Worm (Caenorhabditis elegans) whole organism, L3 larva: ENCODE data around the gene R05A10.1.

Experiments used
- ZK546.5 ChIP-seq: sonication (generic microtip); optimal IDR thresholded peaks from 2 replicates; lab custom pipeline; 2017; ENCODE audit warnings: missing biosample characterization, missing genetic modification characterization
- aly-2 ChIP-seq: fragments of 150-350 bp; optimal IDR thresholded peaks from 2 replicates; lab custom pipeline; 2014; ENCODE audit warnings: missing biosample characterization, missing genetic modification characterization
- ama-1 ChIP-seq: fragments of 150-350 bp; optimal IDR thresholded peaks from 2 replicates; lab custom pipeline; 2018
- ceh-16 ChIP-seq: sonication (generic microtip); optimal IDR thresholded peaks from 2 replicates; lab custom pipeline; 2017; ENCODE audit warnings: missing biosample characterization, missing genetic modification characterization
- ceh-28 ChIP-seq: fragments of 150-350 bp; optimal IDR thresholded peaks from 2 replicates; lab custom pipeline; 2014; ENCODE audit warnings: missing biosample characterization, missing genetic modification reagents, missing genetic modification characterization
- ceh-9 ChIP-seq: sonication (generic microtip); optimal IDR thresholded peaks from 2 replicates; lab custom pipeline; 2018; ENCODE audit warnings: missing biosample characterization, missing genetic modification characterization
- egl-27 ChIP-seq: sonication (generic microtip); optimal IDR thresholded peaks from 4 replicates; lab custom pipeline; 2017; ENCODE audit warnings: missing biosample characterization, missing genetic modification reagents, missing genetic modification characterization
- egl-5 ChIP-seq: fragments of 150-350 bp; optimal IDR thresholded peaks from 2 replicates; lab custom pipeline; 2017; ENCODE audit warnings: missing biosample characterization, missing genetic modification reagents, missing genetic modification characterization, inconsistent platforms
- elt-1 ChIP-seq: fragments of 150-350 bp; optimal IDR thresholded peaks from 2 replicates; lab custom pipeline; 2014; ENCODE audit warnings: missing biosample characterization, missing genetic modification characterization
- elt-2 ChIP-seq: sonication (generic microtip); optimal IDR thresholded peaks from 2 replicates; lab custom pipeline; 2016; ENCODE audit warnings: missing genetic modification reagents, mild to moderate bottlenecking, missing genetic modification characterization, missing compliant biosample characterization
- eor-1 ChIP-seq, 2 experiments: fragments of 150-350 bp; optimal IDR thresholded peaks; 2 replicates each; lab custom pipeline; 2014 to 2018; ENCODE audit warnings: missing biosample characterization in 2 of 2, missing genetic modification characterization in 2 of 2
- fkh-10 ChIP-seq: sonication (generic microtip); optimal IDR thresholded peaks from 2 replicates; lab custom pipeline; 2017; ENCODE audit warnings: missing biosample characterization, missing genetic modification reagents, missing genetic modification characterization
- fkh-2 ChIP-seq: fragments of 150-350 bp; optimal IDR thresholded peaks from 2 replicates; lab custom pipeline; 2014; ENCODE audit warnings: missing biosample characterization, missing genetic modification reagents, missing genetic modification characterization
- fos-1 ChIP-seq: fragments of 150-350 bp; optimal IDR thresholded peaks from 2 replicates; lab custom pipeline; 2014; ENCODE audit warnings: missing biosample characterization, missing genetic modification characterization
- jun-1 ChIP-seq: fragments of 150-350 bp; optimal IDR thresholded peaks from 2 replicates; lab custom pipeline; 2014; ENCODE audit warnings: missing biosample characterization, missing genetic modification reagents, missing genetic modification characterization
- lin-15B ChIP-seq: fragments of 150-350 bp; optimal IDR thresholded peaks from 2 replicates; lab custom pipeline; 2014; ENCODE audit warnings: missing biosample characterization, missing genetic modification characterization
- lin-39 ChIP-seq: fragments of 150-350 bp; optimal IDR thresholded peaks from 2 replicates; lab custom pipeline; 2018; ENCODE audit warnings: missing biosample characterization, missing genetic modification reagents, missing genetic modification characterization
- lsy-12 ChIP-seq: sonication (generic microtip); optimal IDR thresholded peaks from 2 replicates; lab custom pipeline; 2016; ENCODE audit warnings: mild to moderate bottlenecking, missing genetic modification characterization, missing compliant biosample characterization
- mdl-1 ChIP-seq: fragments of 150-350 bp; optimal IDR thresholded peaks from 2 replicates; lab custom pipeline; 2014; ENCODE audit warnings: missing biosample characterization, missing genetic modification characterization
- nhr-11 ChIP-seq: fragments of 150-350 bp; optimal IDR thresholded peaks from 2 replicates; lab custom pipeline; 2014; ENCODE audit warnings: missing biosample characterization, missing genetic modification characterization
- nhr-12 ChIP-seq: fragments of 150-350 bp; optimal IDR thresholded peaks from 2 replicates; lab custom pipeline; 2014; ENCODE audit warnings: missing biosample characterization, missing genetic modification characterization
- nhr-23 ChIP-seq: fragments of 150-350 bp; optimal IDR thresholded peaks from 2 replicates; lab custom pipeline; 2014; ENCODE audit warnings: missing biosample characterization, missing genetic modification reagents, missing genetic modification characterization
- nhr-237 ChIP-seq: fragments of 150-350 bp; optimal IDR thresholded peaks from 2 replicates; lab custom pipeline; 2014; ENCODE audit warnings: missing biosample characterization, missing genetic modification characterization
- nhr-25 ChIP-seq: sonication (generic microtip); optimal IDR thresholded peaks from 2 replicates; lab custom pipeline; 2017; ENCODE audit warnings: missing biosample characterization, missing genetic modification characterization
- nhr-28 ChIP-seq: fragments of 150-350 bp; optimal IDR thresholded peaks from 2 replicates; lab custom pipeline; 2014; ENCODE audit warnings: missing biosample characterization, missing genetic modification characterization
- nhr-43 ChIP-seq: sonication (generic microtip); optimal IDR thresholded peaks from 2 replicates; lab custom pipeline; 2016; ENCODE audit warnings: mild to moderate bottlenecking, missing genetic modification characterization, missing compliant biosample characterization; ENCODE audit not compliant: poor library complexity, severe bottlenecking
- nhr-67 ChIP-seq: fragments of 150-350 bp; optimal IDR thresholded peaks from 2 replicates; lab custom pipeline; 2014; ENCODE audit warnings: missing biosample characterization, missing genetic modification characterization
- nhr-77 ChIP-seq: fragments of 150-350 bp; optimal IDR thresholded peaks from 2 replicates; lab custom pipeline; 2014; ENCODE audit warnings: missing biosample characterization, missing genetic modification characterization
- snpc-4 ChIP-seq: fragments of 150-350 bp; optimal IDR thresholded peaks from 2 replicates; lab custom pipeline; 2014; ENCODE audit warnings: missing biosample characterization, missing genetic modification characterization
- unc-39 ChIP-seq: sonication (generic microtip); optimal IDR thresholded peaks from 4 replicates; lab custom pipeline; 2017; ENCODE audit warnings: missing biosample characterization, missing genetic modification characterization
- zag-1 ChIP-seq: fragments of 150-350 bp; optimal IDR thresholded peaks from 2 replicates; lab custom pipeline; 2014; ENCODE audit warnings: missing biosample characterization, missing genetic modification characterization
- ztf-11 ChIP-seq: fragments of 150-350 bp; optimal IDR thresholded peaks from 2 replicates; lab custom pipeline; 2014; ENCODE audit warnings: missing biosample characterization, missing genetic modification characterization

R05A10.1 gene

ce11 chrIV:14191919-14192318 lies 9.7 kb downstream of the R05A10.1 start, which contains the start of gene K01G12.22:
TSS of gene K01G12.22 (plus strand) at chrIV:14192219.
- TF ChIP-seq egl-5 = no peak
- no peak for TF ChIP-seq nhr-237 (tag; lab: Kevin White, UChicago)
- no peak for TF ChIP-seq nhr-67 (tag; lab: Kevin White, UChicago)
- no peak for TF ChIP-seq egl-27 (tag; lab: Kevin White, UChicago)
- TF ChIP-seq fkh-10 (GFP tag; lab: Kevin White, UChicago) = no peak
- no peak for TF ChIP-seq unc-39
- TF ChIP-seq nhr-25 (tag; lab: Kevin White, UChicago) = no peak
- no peak for TF ChIP-seq ceh-16
- no peak for TF ChIP-seq ama-1 (lab: Kevin White, UChicago)
- no peak for TF ChIP-seq nhr-11
- TF ChIP-seq, all 47 proteins: peak for 0

- no peak for TF ChIP-seq nhr-237 (tag; lab: Kevin White, UChicago)
- TF ChIP-seq nhr-67 (tag; lab: Kevin White, UChicago) = no peak
- no peak for TF ChIP-seq ZK546.5 (tag; lab: Kevin White, UChicago)
- TF ChIP-seq unc-39 = no peak
- no peak for TF ChIP-seq mdl-1 (tag; lab: Kevin White, UChicago)
- no peak for TF ChIP-seq snpc-4 (tag; lab: Kevin White, UChicago)
- TF ChIP-seq zag-1 (tag; lab: Kevin White, UChicago) = no peak
- no peak for TF ChIP-seq eor-1 (tag; optimal IDR thresholded peaks at IDR 0.05; lab: Kevin White, UChicago)
- no peak for TF ChIP-seq fkh-2
- TF ChIP-seq nhr-77 (tag; lab: Kevin White, UChicago) = no peak
These were observed 11.0 kb downstream of the R05A10.1 start, which contains the start of gene K01G12.3 for ce11 chrIV:14193196-14193595. TSS of gene K01G12.3 (plus strand) at chrIV:14193496.

ce11 chrIV:14194317-14194716 lies 12.1 kb downstream of the R05A10.1 start:
- TF ChIP-seq nhr-28 (tag; lab: Kevin White, UChicago) = no peak
- no peak for TF ChIP-seq ceh-9 (tag; lab: Kevin White, UChicago)
- no peak for TF ChIP-seq elt-2 (tag; lab: Kevin White, UChicago)
- no peak for TF ChIP-seq egl-27 (tag; lab: Kevin White, UChicago)
- no peak for TF ChIP-seq unc-39
- TF ChIP-seq lin-15B (tag; lab: Kevin White, UChicago) = no peak
- no peak for TF ChIP-seq ZK546.5 (tag; lab: Kevin White, UChicago)
- no peak for TF ChIP-seq jun-1 (tag; lab: Kevin White, UChicago)
- no peak for TF ChIP-seq fos-1
- no peak for TF ChIP-seq mdl-1 (tag; lab: Kevin White, UChicago)

ce11 chrIV:14196176-14196575 lies 14.0 kb downstream of the R05A10.1 start, which contains the start of gene F02H6.2:
TSS of gene F02H6.2 (plus strand) at chrIV:14196476.
- TF ChIP-seq elt-2 (tag; lab: Kevin White, UChicago) (no peak), nhr-43 (no peak), nhr-25 (tag; lab: Kevin White, UChicago) (no peak), egl-27 (tag; lab: Kevin White, UChicago) (no peak), fkh-2 (no peak), ceh-9 (tag; lab: Kevin White, UChicago) (no peak), ceh-16 (no peak), nhr-77 (tag; lab: Kevin White, UChicago) (no peak), lin-39 (tag; lab: Kevin White, UChicago) (no peak), ZK546.5 (tag; lab: Kevin White, UChicago) (no peak), lsy-12 (tag; lab: Kevin White, UChicago) (no peak), nhr-23 (no peak), ceh-28 (tag; lab: Kevin White, UChicago) (no peak)

- TF ChIP-seq elt-1 (no peak), nhr-12 (tag; lab: Kevin White, UChicago) (no peak), ztf-11 (no peak), eor-1 (tag; optimal IDR thresholded peaks at IDR 0.05; lab: Kevin White, UChicago) (no peak)
These were observed 21.0 kb downstream of the R05A10.1 start, which contains the start of gene F02H6.3 for ce11 chrIV:14203162-14203561. TSS of gene F02H6.3 (plus strand) at chrIV:14203427.

ce11 chrIV:14215777-14216176 lies 33.6 kb downstream of the R05A10.1 start:
- TF ChIP-seq lin-15B (tag; lab: Kevin White, UChicago) = no peak
- TF ChIP-seq aly-2 (tag; lab: Kevin White, UChicago) = no peak
- no peak for TF ChIP-seq nhr-12 (tag; lab: Kevin White, UChicago)
- TF ChIP-seq fkh-2 = no peak
- TF ChIP-seq jun-1 (tag; lab: Kevin White, UChicago) = no peak
- no peak for TF ChIP-seq elt-1
- no peak for TF ChIP-seq nhr-67 (tag; lab: Kevin White, UChicago)
- TF ChIP-seq lsy-12 (tag; lab: Kevin White, UChicago) = no peak
- TF ChIP-seq ceh-9 (tag; lab: Kevin White, UChicago) = no peak
- no peak for TF ChIP-seq nhr-237 (tag; lab: Kevin White, UChicago)
- TF ChIP-seq mdl-1 (tag; lab: Kevin White, UChicago) = no peak
- TF ChIP-seq nhr-28 (tag; lab: Kevin White, UChicago) = no peak
